Fruit fly (Drosophila melanogaster): ENCODE results near the gene CG31698.

The CG31698 gene

dm6 chr2L:3152696-3153613 is 20.7 kb downstream of the CG31698 start (continued):
- peak; percentile 96 for TF ChIP-seq Xbp1 (GFP tag; optimal IDR thresholded peaks at IDR 0.05)
- TF ChIP-seq prd (optimal IDR thresholded peaks at IDR 0.05) = no peak
- peak; percentile 95 for TF ChIP-seq prd (GFP tag; IDR thresholded peaks at IDR 0.05)

dm6 chr2L:3151657-3152056 is 22.0 kb downstream of the CG31698 start:
- TF ChIP-seq YL-1 (GFP tag; optimal IDR thresholded peaks at IDR 0.05) (no peak), sens (GFP tag) (peak; percentile 58), ewg (GFP tag; optimal IDR thresholded peaks at IDR 0.05) (no peak), peb (GFP tag; IDR thresholded peaks at IDR 0.05) (no peak), da (GFP tag; optimal IDR thresholded peaks at IDR 0.05) (no peak), seq (GFP tag; IDR thresholded peaks at IDR 0.05) (no peak), dm (GFP tag; optimal IDR thresholded peaks at IDR 0.05) (no peak), Ets65A (GFP tag) (peak; percentile 75)

- TF ChIP-seq Xbp1 (GFP tag; optimal IDR thresholded peaks at IDR 0.05) (peak; percentile 6), CG4424 (GFP tag; optimal IDR thresholded peaks at IDR 0.05) (peak; percentile 1), CG12391 (tag; optimal IDR thresholded peaks at IDR 0.05) (no peak), Ets97D (GFP tag; optimal IDR thresholded peaks at IDR 0.05) (no peak), Asciz (GFP tag; optimal IDR thresholded peaks at IDR 0.05) (peak; percentile 7), esg (GFP tag; conservative IDR thresholded peaks at IDR 0.05) (no peak), cato (GFP tag; optimal IDR thresholded peaks at IDR 0.05; ENCODE audit: borderline replicate concordance) (no peak), Oaz (GFP tag; IDR thresholded peaks at IDR 0.05) (no peak), fd64A (GFP tag; optimal IDR thresholded peaks at IDR 0.05) (peak; percentile 2), CG30403 (GFP tag; optimal IDR thresholded peaks at IDR 0.05) (no peak), kni (GFP tag; optimal IDR thresholded peaks at IDR 0.05) (no peak), CG32767 (GFP tag; IDR thresholded peaks at IDR 0.05) (no peak), CG10321 (GFP tag; IDR thresholded peaks at IDR 0.05) (no peak), CG8359 (GFP tag; optimal IDR thresholded peaks at IDR 0.05; ENCODE audit: borderline replicate concordance) (peak; percentile 27), gcm (GFP tag; optimal IDR thresholded peaks at IDR 0.05) (peak; percentile 42), hkb (optimal IDR thresholded peaks at IDR 0.05) (no peak), hkb (GFP tag; IDR thresholded peaks at IDR 0.05) (0 out of 2 replicates have a peak, but pooled peaks have one; percentile 30), CG1603 (tag; optimal IDR thresholded peaks at IDR 0.05) (peak; percentile 30), ATbp (GFP tag; optimal IDR thresholded peaks at IDR 0.05) (no peak), disco-r (GFP tag; optimal IDR thresholded peaks at IDR 0.05) (no peak), CG10979 (tag; optimal IDR thresholded peaks at IDR 0.05) (no peak), C15 (GFP tag; IDR thresholded peaks at IDR 0.05) (no peak), exex (tag; optimal IDR thresholded peaks at IDR 0.05) (no peak), dmrt11E (tag; optimal IDR thresholded peaks at IDR 0.05) (peak; percentile 19), zf30C (GFP tag; optimal IDR thresholded peaks at IDR 0.05) (peak; percentile 33), zfh1 (GFP tag; IDR thresholded peaks at IDR 0.05) (peak; percentile 40; the same call in 1 of the 3 replicates), Doc3 (GFP tag; IDR thresholded peaks at IDR 0.05; ENCODE audit: partially characterized antibody) (no peak), CG13775 (GFP tag; optimal IDR thresholded peaks at IDR 0.05) (no peak), Med (GFP tag) (peak; percentile 69), lov (optimal IDR thresholded peaks at IDR 0.05) (no peak), lov (GFP tag; IDR thresholded peaks at IDR 0.05) (no peak), bsh (GFP tag; optimal IDR thresholded peaks at IDR 0.05) (peak in 1 of 2 experiments; percentile 0), CG12219 (GFP tag; optimal IDR thresholded peaks at IDR 0.05) (no peak), rib (GFP tag; IDR thresholded peaks at IDR 0.05) (no peak), Drgx (GFP tag; IDR thresholded peaks at IDR 0.05) (peak; percentile 39; the same call in 1 of the 2 replicates), Xrp1 (GFP tag; IDR thresholded peaks at IDR 0.05) (peak; percentile 42; the same call in 1 of the 2 replicates)
Measured at dm6 chr2L:3148959-3149591, 24.6 kb downstream of the CG31698 start.

Measured in whole organism, embryonic.